Fruit fly (Drosophila melanogaster) whole organism, wandering third instar larva: ENCODE data around the gene CG42673.

Source experiments
- HLH106 ChIP-seq: fragments of 200-800 bp; optimal IDR thresholded peaks from 3 replicates; lab custom pipeline; 2019; ENCODE audit warnings: missing biosample characterization, mild to moderate bottlenecking, missing genetic modification characterization, moderate library complexity
- jim ChIP-seq: fragments of 175-275, 200-325 bp; sonication (Bioruptor generic); optimal IDR thresholded peaks from 2 replicates; lab custom pipeline; 2016; ENCODE audit warnings: missing biosample characterization, mild to moderate bottlenecking, missing genetic modification characterization

CG42673 gene

DNA sequence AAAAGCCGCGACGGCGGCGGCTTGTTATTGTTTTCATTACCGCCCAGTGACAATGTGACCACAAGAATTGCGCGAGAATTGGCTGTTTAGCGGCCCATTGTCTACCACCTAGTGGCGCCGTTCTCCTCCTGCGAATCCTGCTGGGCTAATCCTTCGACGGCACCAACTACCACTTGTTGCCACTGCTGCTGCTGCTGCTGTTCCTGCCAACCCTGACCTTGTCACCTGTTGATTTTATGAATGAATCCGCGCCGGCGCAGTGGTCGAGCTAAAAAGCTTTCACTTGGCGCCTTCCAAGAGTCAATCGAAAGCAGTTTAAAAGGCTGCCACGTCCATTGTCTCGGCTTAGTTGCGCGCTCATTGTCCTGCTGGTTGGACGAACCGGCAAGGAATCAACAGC is 96.7 kb downstream of the CG42673 start, which contains the start of gene CNMaR:
Gene CNMaR (plus strand): TSS at position 348 of the 400 bp plus-strand sequence.
- TF ChIP-seq jim (GFP tag; lab: Kevin White, UChicago) = no peak
- no peak for TF ChIP-seq HLH106 (tag; lab: Kevin White, UChicago)
